Worm (Caenorhabditis elegans): ENCODE results near the gene psme-3.

- no peak for TF ChIP-seq mab-5 (tag; optimal IDR thresholded peaks at IDR 0.05)
- TF ChIP-seq ztf-11 (tag; optimal IDR thresholded peaks at IDR 0.05) = no peak
- TF ChIP-seq drap-1 (GFP tag; optimal IDR thresholded peaks at IDR 0.05) = no peak
- no peak for TF ChIP-seq lin-32 (GFP tag; optimal IDR thresholded peaks at IDR 0.05)
- no peak for TF ChIP-seq nhr-12 (tag; optimal IDR thresholded peaks at IDR 0.05)
- no peak for TF ChIP-seq lin-13 (tag; optimal IDR thresholded peaks at IDR 0.05)
- TF ChIP-seq unc-62 (GFP tag; optimal IDR thresholded peaks at IDR 0.05) = no peak
These were observed 7.3 kb upstream of the psme-3 start, which contains the start of gene ztf-29 for ce11 chrIII:11560504-11561202.

All from whole organism, mixed stage, embryonic.